Worm (Caenorhabditis elegans) whole organism, L2 larva: ENCODE data around the gene F38E1.6.

Experiments used
- nhr-25 ChIP-seq: fragments of 150-350 bp; sonication (generic microtip); optimal IDR thresholded peaks from 3 replicates; lab custom pipeline; 2014; ENCODE audit warnings: missing biosample characterization, missing genetic modification characterization
- zag-1 ChIP-seq: fragments of 150-350 bp; optimal IDR thresholded peaks from 2 replicates; lab custom pipeline; 2014; ENCODE audit warnings: missing biosample characterization, missing genetic modification characterization

ce11 chrV:8389307-8389706 lies 29.4 kb downstream of the F38E1.6 start:
- TF ChIP-seq zag-1 (no peak), nhr-25 (tag; lab: Kevin White, UChicago) (no peak)
